Worm (Caenorhabditis elegans): ENCODE data around the gene npr-10.

DNA sequence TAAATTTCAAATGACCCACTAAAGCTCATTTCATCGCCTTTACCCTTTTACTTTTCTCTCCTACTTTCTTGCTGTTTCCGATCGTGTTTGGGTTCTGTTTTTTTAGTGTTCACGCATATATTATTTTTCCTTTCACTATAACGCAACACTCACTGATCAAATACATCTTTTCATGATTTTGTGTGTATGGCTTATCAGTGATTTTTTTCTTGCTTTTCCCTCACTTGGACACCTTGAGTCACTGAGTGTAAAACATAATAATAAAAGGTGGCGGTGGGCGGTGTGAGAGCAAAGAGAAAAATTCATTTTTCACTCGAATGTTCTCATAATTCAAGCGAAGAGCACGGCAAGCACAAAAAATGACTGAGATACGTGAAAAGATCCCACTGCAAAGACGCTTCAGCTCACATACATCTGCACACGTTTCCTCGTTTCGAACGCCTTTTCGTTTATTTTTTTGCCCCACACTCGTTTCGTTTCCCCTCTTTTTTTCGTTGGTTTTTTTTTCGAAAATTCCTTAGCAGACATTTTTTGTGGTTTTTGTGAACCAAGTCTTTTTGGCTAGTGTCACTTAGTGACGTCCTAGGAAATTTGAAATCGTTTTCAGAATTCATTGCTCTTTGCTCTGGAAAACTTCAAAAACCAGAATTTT lies 30.6 kb upstream of the npr-10 start, which contains the start of gene K03A11.5:
- no peak for TF ChIP-seq madf-8 (GFP tag; conservative IDR thresholded peaks at IDR 0.05)
- TF ChIP-seq attf-5 (GFP tag; optimal IDR thresholded peaks at IDR 0.05), result no peak
- no peak for TF ChIP-seq F57A8.1 (GFP tag; optimal IDR thresholded peaks at IDR 0.05)
- TF ChIP-seq ets-4 (GFP tag; optimal IDR thresholded peaks at IDR 0.05), result no peak
- TF ChIP-seq unc-62 (GFP tag; optimal IDR thresholded peaks at IDR 0.05), result no peak
- TF ChIP-seq him-1 (tag; optimal IDR thresholded peaks at IDR 0.05), result no peak
- no peak for TF ChIP-seq unc-130 (GFP tag; optimal IDR thresholded peaks at IDR 0.05)
- TF ChIP-seq ama-1 (optimal IDR thresholded peaks at IDR 0.05), result no peak
- no peak for TF ChIP-seq ama-1 (GFP tag; optimal IDR thresholded peaks at IDR 0.05)
- no peak for TF ChIP-seq hmg-20 (GFP tag; IDR thresholded peaks at IDR 0.05)
- no peak for TF ChIP-seq F52B5.7 (tag; optimal IDR thresholded peaks at IDR 0.05)
- no peak for TF ChIP-seq Y53F4B.3 (GFP tag; IDR thresholded peaks at IDR 0.05)
- TF ChIP-seq Y56A3A.18 (GFP tag; IDR thresholded peaks at IDR 0.05), result no peak
